Worm (Caenorhabditis elegans): ENCODE data around the gene gst-6.
"Not testable (repeated sequence)": the region's sequence is repeated elsewhere in the genome, so short reads cannot be mapped to it uniquely, and the experiment has no call there.

gst-6 gene

ce11 chrII:4879629-4880028, at the start of gene gst-6:
gst-6 (plus strand) TSS chrII:4879891.
- TF ChIP-seq ztf-1 (GFP tag; conservative IDR thresholded peaks at IDR 0.05), result no peak
- TF ChIP-seq skn-1 (tag; optimal IDR thresholded peaks at IDR 0.05), result peak; percentile 46
- TF ChIP-seq fos-1 (tag; optimal IDR thresholded peaks at IDR 0.05), result peak; percentile 61
- TF ChIP-seq lin-39 (tag; optimal IDR thresholded peaks at IDR 0.05), result no peak
- no peak for TF ChIP-seq peb-1 (tag; optimal IDR thresholded peaks at IDR 0.05)
- TF ChIP-seq blmp-1 (tag; optimal IDR thresholded peaks at IDR 0.05; ENCODE audit: insufficient read depth), result no peak
- TF ChIP-seq alr-1 (tag; optimal IDR thresholded peaks at IDR 0.05), result no peak

ce11 chrII:4834761-4835160, 44.9 kb upstream of the gst-6 start, which contains the start of the genes C33F10.11 and C33F10.1:
C33F10.11 (minus strand) TSS chrII:4834861.
C33F10.1 (plus strand) TSS chrII:4835023.
- TF ChIP-seq ztf-1 (GFP tag; conservative IDR thresholded peaks at IDR 0.05) (no peak), ceh-82 (tag; optimal IDR thresholded peaks at IDR 0.05) (no peak), elt-1 (tag; optimal IDR thresholded peaks at IDR 0.05) (no peak), nhr-25 (tag; optimal IDR thresholded peaks at IDR 0.05) (no peak), mbf-1 (tag; optimal IDR thresholded peaks at IDR 0.05) (no peak), lin-13 (GFP tag; optimal IDR thresholded peaks at IDR 0.05) (no peak), ama-1 (optimal IDR thresholded peaks at IDR 0.05) (no peak), ztf-4 (tag; optimal IDR thresholded peaks at IDR 0.05) (no peak), F13H6.1 (tag; optimal IDR thresholded peaks at IDR 0.05) (no peak), fos-1 (tag; optimal IDR thresholded peaks at IDR 0.05) (no peak), Y55F3AM.14 (GFP tag; optimal IDR thresholded peaks at IDR 0.05) (no peak), mdl-1 (tag; optimal IDR thresholded peaks at IDR 0.05) (no peak), sma-3 (GFP tag; optimal IDR thresholded peaks at IDR 0.05) (no peak), crh-2 (tag; optimal IDR thresholded peaks at IDR 0.05) (no peak), gmeb-1 (tag; optimal IDR thresholded peaks at IDR 0.05) (no peak)

ce11 chrII:4837659-4838058, 42.0 kb upstream of the gst-6 start, which contains the start of gene C33F10.12:
C33F10.12 (minus strand) TSS chrII:4837759.
- TF ChIP-seq ZK546.5 (tag; optimal IDR thresholded peaks at IDR 0.05), result no peak
- no peak for TF ChIP-seq nhr-21 (tag; optimal IDR thresholded peaks at IDR 0.05)
- no peak for TF ChIP-seq nhr-25 (tag; optimal IDR thresholded peaks at IDR 0.05)
- TF ChIP-seq nhr-6 (tag; optimal IDR thresholded peaks at IDR 0.05), result no peak
- no peak for TF ChIP-seq dmd-4 (tag; optimal IDR thresholded peaks at IDR 0.05)
- TF ChIP-seq peb-1 (tag; optimal IDR thresholded peaks at IDR 0.05), result no peak
- TF ChIP-seq snpc-4 (tag; optimal IDR thresholded peaks at IDR 0.05), result no peak
- TF ChIP-seq fos-1 (tag; optimal IDR thresholded peaks at IDR 0.05), result no peak
- no peak for TF ChIP-seq blmp-1 (tag; optimal IDR thresholded peaks at IDR 0.05; ENCODE audit: insufficient read depth)
- no peak for TF ChIP-seq lin-11 (tag; optimal IDR thresholded peaks at IDR 0.05)
- TF ChIP-seq mdl-1 (tag; optimal IDR thresholded peaks at IDR 0.05), result no peak

- not testable (repeated sequence) for TF ChIP-seq ama-1 (optimal IDR thresholded peaks at IDR 0.05); nhr-23 (tag; optimal IDR thresholded peaks at IDR 0.05); nhr-21 (tag; optimal IDR thresholded peaks at IDR 0.05)
Measured at ce11 chrII:4842143-4842658, 37.5 kb upstream of the gst-6 start, which contains the start of the genes T23B7.2 and nspd-4. T23B7.2 (minus strand) TSS chrII:4842243. nspd-4 (plus strand) TSS chrII:4842608.

ce11 chrII:4849885-4850284, 29.8 kb upstream of the gst-6 start, which contains the start of gene T23B7.3:
T23B7.3 (plus strand) TSS chrII:4850185.
- TF ChIP-seq gmeb-1 (tag; optimal IDR thresholded peaks at IDR 0.05) (no peak), zag-1 (tag; optimal IDR thresholded peaks at IDR 0.05) (no peak), lin-13 (GFP tag; optimal IDR thresholded peaks at IDR 0.05) (no peak), sma-3 (GFP tag; optimal IDR thresholded peaks at IDR 0.05) (no peak), C34F6.9 (tag; optimal IDR thresholded peaks at IDR 0.05) (no peak), nhr-25 (tag; optimal IDR thresholded peaks at IDR 0.05) (no peak), sem-4 (tag; optimal IDR thresholded peaks at IDR 0.05) (no peak), nhr-23 (tag; optimal IDR thresholded peaks at IDR 0.05) (no peak), sma-9 (GFP tag; optimal IDR thresholded peaks at IDR 0.05) (no peak), sma-9 (tag; optimal IDR thresholded peaks at IDR 0.05) (no peak), lsy-2 (tag; optimal IDR thresholded peaks at IDR 0.05) (no peak), ceh-16 (tag; optimal IDR thresholded peaks at IDR 0.05) (no peak), unc-55 (GFP tag; optimal IDR thresholded peaks at IDR 0.05) (no peak), ztf-1 (GFP tag; conservative IDR thresholded peaks at IDR 0.05) (no peak), snpc-4 (tag; optimal IDR thresholded peaks at IDR 0.05) (no peak), nhr-77 (tag; optimal IDR thresholded peaks at IDR 0.05) (no peak), ztf-11 (tag; optimal IDR thresholded peaks at IDR 0.05) (no peak), aly-2 (tag; optimal IDR thresholded peaks at IDR 0.05) (no peak)

Measured in whole organism, L2 larva.